Worm (Caenorhabditis elegans): ENCODE data around the gene col-73.
"Not testable (repeated sequence)": the region's sequence is repeated elsewhere in the genome, so short reads cannot be mapped to it uniquely, and the experiment has no call there.

ce11 chrII:4842143-4842658, 30.7 kb downstream of the col-73 start, which contains the start of the genes T23B7.2 and nspd-4:
- TF ChIP-seq nhr-11 (tag; optimal IDR thresholded peaks at IDR 0.05); ama-1 (optimal IDR thresholded peaks at IDR 0.05); lin-11 (tag; optimal IDR thresholded peaks at IDR 0.05); unc-55 (GFP tag; optimal IDR thresholded peaks at IDR 0.05); npax-4 (tag; optimal IDR thresholded peaks at IDR 0.05); dmd-4 (tag; optimal IDR thresholded peaks at IDR 0.05; ENCODE audit: borderline replicate concordance); pros-1 (tag; optimal IDR thresholded peaks at IDR 0.05); pax-1 (tag; optimal IDR thresholded peaks at IDR 0.05); pqm-1 (tag; optimal IDR thresholded peaks at IDR 0.05): not testable (repeated sequence)

All from whole organism, late embryonic.